Worm (Caenorhabditis elegans): ENCODE data around the gene F58A4.2.
A peak's percentile ranks its signal among the peaks of the same experiment; 100 is the strongest.

The F58A4.2 gene

DNA sequence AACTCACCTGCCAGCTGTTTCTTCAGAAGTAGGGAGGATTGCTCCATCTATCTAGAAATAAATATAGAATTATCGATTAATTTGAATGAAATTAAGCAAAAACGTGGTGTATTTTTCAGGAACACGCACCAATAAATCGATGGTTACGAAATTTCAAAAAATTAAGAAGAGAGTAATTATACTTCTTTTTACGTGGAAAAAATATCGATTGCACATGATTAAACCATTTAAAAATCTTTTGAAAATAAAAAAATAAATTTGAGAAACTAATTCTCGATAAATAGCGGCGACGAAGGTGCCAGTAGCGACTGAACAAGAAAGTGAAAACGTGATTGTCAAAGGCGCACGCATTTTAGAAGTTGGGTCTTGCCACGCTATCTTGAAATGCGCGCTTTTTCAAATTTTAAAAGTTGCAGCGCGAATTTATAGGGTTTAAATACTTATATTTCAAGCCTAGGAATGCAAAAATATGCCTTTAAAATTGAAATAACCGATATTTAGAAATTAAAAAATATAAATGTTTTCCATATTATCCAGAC is 30.6 kb upstream of the F58A4.2 start, which contains the start of gene ubc-7 (continued):
- no peak for TF ChIP-seq vab-15 (tag; optimal IDR thresholded peaks at IDR 0.05)
- peak; percentile 85 for TF ChIP-seq nhr-19 (GFP tag; conservative IDR thresholded peaks at IDR 0.05)
- TF ChIP-seq fos-1 (tag; optimal IDR thresholded peaks at IDR 0.05) = peak; percentile 63
- TF ChIP-seq nhr-237 (tag; optimal IDR thresholded peaks at IDR 0.05) = peak; percentile 55

DNA sequence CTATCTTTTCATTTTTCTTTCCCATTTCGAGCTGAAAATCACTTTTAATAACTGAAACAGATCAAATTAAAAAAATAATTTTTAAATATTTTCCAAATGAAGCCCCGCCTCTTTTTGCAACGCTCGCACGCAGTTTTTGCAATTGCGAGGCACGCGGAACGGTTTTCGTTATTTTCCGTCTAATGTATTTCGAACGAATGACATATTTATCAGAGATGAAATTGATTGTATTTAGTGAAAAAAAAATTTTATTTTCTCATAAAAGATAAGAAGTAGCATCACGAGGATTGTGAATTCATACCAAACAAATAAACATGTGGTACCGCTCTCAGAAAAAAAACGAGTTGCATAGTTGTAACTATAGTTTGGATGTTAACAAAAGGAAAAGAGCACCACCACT is 29.3 kb upstream of the F58A4.2 start, which contains the start of gene rpac-19:
Gene rpac-19, minus strand, starts transcription at position 31 of the 400 bp plus-strand sequence.
- TF ChIP-seq zip-4 (GFP tag; optimal IDR thresholded peaks at IDR 0.05) = peak; percentile 31
- peak; percentile 40 for TF ChIP-seq unc-86 (tag; optimal IDR thresholded peaks at IDR 0.05)
- TF ChIP-seq pag-3 (tag; optimal IDR thresholded peaks at IDR 0.05; ENCODE audit: borderline replicate concordance, insufficient read depth) = no peak
- TF ChIP-seq nhr-85 (tag) = no peak
- TF ChIP-seq ets-5 (GFP tag; IDR thresholded peaks at IDR 0.05) = no peak
- no peak for TF ChIP-seq isw-1 (GFP tag; IDR thresholded peaks at IDR 0.05)
- TF ChIP-seq unc-130 (tag; optimal IDR thresholded peaks at IDR 0.05) = peak; percentile 70
- no peak for TF ChIP-seq zag-1 (tag; optimal IDR thresholded peaks at IDR 0.05)
- TF ChIP-seq grh-1 (GFP tag; IDR thresholded peaks at IDR 0.05) = no peak
- TF ChIP-seq nhr-19 (GFP tag; conservative IDR thresholded peaks at IDR 0.05) = peak; percentile 42
- peak; percentile 51 for TF ChIP-seq xbp-1 (tag; optimal IDR thresholded peaks at IDR 0.05)
- TF ChIP-seq egl-27 (tag; optimal IDR thresholded peaks at IDR 0.05) = no peak
- TF ChIP-seq ceh-88 (GFP tag; IDR thresholded peaks at IDR 0.05) = no peak
- TF ChIP-seq ces-1 (GFP tag; optimal IDR thresholded peaks at IDR 0.05) = no peak
- no peak for TF ChIP-seq lin-15B (tag; optimal IDR thresholded peaks at IDR 0.05)
- TF ChIP-seq dsc-1 (tag; optimal IDR thresholded peaks at IDR 0.05) = peak; percentile 63
- TF ChIP-seq nhr-76 (tag; optimal IDR thresholded peaks at IDR 0.05) = no peak
- peak; percentile 56 for TF ChIP-seq lin-13 (GFP tag; optimal IDR thresholded peaks at IDR 0.05)
- TF ChIP-seq nhr-237 (tag; optimal IDR thresholded peaks at IDR 0.05) = no peak
- peak; percentile 50 to 69 for TF ChIP-seq lin-35 (GFP tag; optimal IDR thresholded peaks at IDR 0.05)
- no peak for TF ChIP-seq vab-15 (tag; optimal IDR thresholded peaks at IDR 0.05)
- peak; percentile 30 for TF ChIP-seq pax-3 (tag; optimal IDR thresholded peaks at IDR 0.05)
- TF ChIP-seq mef-2 (tag; optimal IDR thresholded peaks at IDR 0.05) = no peak
- TF ChIP-seq hpl-2 (GFP tag; optimal IDR thresholded peaks at IDR 0.05) = no peak
- peak; percentile 64 to 72 (median 72) for TF ChIP-seq dpl-1 (GFP tag; optimal IDR thresholded peaks at IDR 0.05)
- TF ChIP-seq tbx-2 (tag; optimal IDR thresholded peaks at IDR 0.05) = peak; percentile 55
- no peak for TF ChIP-seq fkh-4 (tag; optimal IDR thresholded peaks at IDR 0.05; ENCODE audit: borderline replicate concordance)
- TF ChIP-seq elt-2 (tag; optimal IDR thresholded peaks at IDR 0.05) = peak; percentile 22
- no peak for TF ChIP-seq sptf-1 (tag; optimal IDR thresholded peaks at IDR 0.05)
- TF ChIP-seq snu-23 (GFP tag; optimal IDR thresholded peaks at IDR 0.05) = peak; percentile 71
- peak; percentile 77 for TF ChIP-seq nhr-47 (tag; optimal IDR thresholded peaks at IDR 0.05)
- peak; percentile 70 for TF ChIP-seq skn-1 (tag; optimal IDR thresholded peaks at IDR 0.05)
- TF ChIP-seq ceh-82 (tag; optimal IDR thresholded peaks at IDR 0.05) = peak; percentile 10 to 18 (median 14)
- TF ChIP-seq nhr-71 (tag; optimal IDR thresholded peaks at IDR 0.05) = peak; percentile 76
- TF ChIP-seq fkh-8 (tag; optimal IDR thresholded peaks at IDR 0.05) = peak; percentile 2
- no peak for TF ChIP-seq pqm-1 (tag; optimal IDR thresholded peaks at IDR 0.05)
- peak; percentile 27 for TF ChIP-seq egl-13 (tag; optimal IDR thresholded peaks at IDR 0.05)
- TF ChIP-seq fkh-10 (GFP tag; optimal IDR thresholded peaks at IDR 0.05) = no peak
- TF ChIP-seq unc-30 (tag; optimal IDR thresholded peaks at IDR 0.05) = no peak
- TF ChIP-seq ztf-4 (tag; optimal IDR thresholded peaks at IDR 0.05) = peak; percentile 46
- TF ChIP-seq fos-1 (tag; optimal IDR thresholded peaks at IDR 0.05) = no peak
- no peak for TF ChIP-seq nhr-84 (tag; optimal IDR thresholded peaks at IDR 0.05)
- TF ChIP-seq F16B12.6 (tag; optimal IDR thresholded peaks at IDR 0.05) = peak; percentile 28
- no peak for TF ChIP-seq hlh-4 (tag; optimal IDR thresholded peaks at IDR 0.05)
- TF ChIP-seq mab-9 (GFP tag; IDR thresholded peaks at IDR 0.05) = no peak
- TF ChIP-seq jun-1 (tag; optimal IDR thresholded peaks at IDR 0.05) = no peak
- peak in 1 of 2 experiments; percentile 14 for TF ChIP-seq mdl-1 (tag; optimal IDR thresholded peaks at IDR 0.05)
- no peak for TF ChIP-seq alr-1 (tag; optimal IDR thresholded peaks at IDR 0.05; ENCODE audit: borderline replicate concordance)
- TF ChIP-seq tlp-1 (tag; optimal IDR thresholded peaks at IDR 0.05) = no peak
- no peak for TF ChIP-seq unc-98 (GFP tag; IDR thresholded peaks at IDR 0.05)

All from whole organism, L1 larva.